Fruit fly (Drosophila melanogaster): ENCODE data around the gene CG17475.
A peak's percentile ranks its signal among the peaks of the same experiment; 100 is the strongest.

Gene CG17475

dm6 chr3R:17080666-17081358 lies 49.4 kb downstream of the CG17475 start (continued):
- TF ChIP-seq Ssrp (tag; optimal IDR thresholded peaks at IDR 0.05) = peak; percentile 96
- no peak for TF ChIP-seq Hey (tag; optimal IDR thresholded peaks at IDR 0.05)
- peak; percentile 87 for TF ChIP-seq pnt (GFP tag; optimal IDR thresholded peaks at IDR 0.05)
- TF ChIP-seq CG10209 (GFP tag; optimal IDR thresholded peaks at IDR 0.05) = peak; percentile 96
- TF ChIP-seq cg (GFP tag; optimal IDR thresholded peaks at IDR 0.05) = peak; percentile 26
- peak; percentile 73 for TF ChIP-seq dati (GFP tag; IDR thresholded peaks at IDR 0.05)
- TF ChIP-seq CG14014 (GFP tag; IDR thresholded peaks at IDR 0.05) = peak; percentile 93
- TF ChIP-seq insv (GFP tag; optimal IDR thresholded peaks at IDR 0.05) = peak; percentile 44 to 60
- TF ChIP-seq CG9817 (tag; optimal IDR thresholded peaks at IDR 0.05) = peak; percentile 88
- TF ChIP-seq Camta (GFP tag; optimal IDR thresholded peaks at IDR 0.05) = peak; percentile 93
- peak; percentile 73 for TF ChIP-seq CG8765 (GFP tag; IDR thresholded peaks at IDR 0.05)
- peak; percentile 95 for TF ChIP-seq CG3281 (GFP tag; optimal IDR thresholded peaks at IDR 0.05)
- peak; percentile 91 for TF ChIP-seq CG10366 (GFP tag; IDR thresholded peaks at IDR 0.05)
- peak in 1 of 2 experiments; percentile 91 for TF ChIP-seq Hr78 (GFP tag; optimal IDR thresholded peaks at IDR 0.05)
- TF ChIP-seq CG4328 (GFP tag; optimal IDR thresholded peaks at IDR 0.05) = peak; percentile 91
- TF ChIP-seq disco-r (GFP tag; optimal IDR thresholded peaks at IDR 0.05) = peak; percentile 89
- peak; percentile 97 for TF ChIP-seq CG7839 (tag; optimal IDR thresholded peaks at IDR 0.05)
- no peak for TF ChIP-seq sna (GFP tag; IDR thresholded peaks at IDR 0.05; ENCODE audit: partially characterized antibody)
- peak; percentile 98 for TF ChIP-seq CG11695 (GFP tag; IDR thresholded peaks at IDR 0.05)
- TF ChIP-seq jigr1 (GFP tag; IDR thresholded peaks at IDR 0.05) = peak; percentile 86; the same call in 2 of the 3 replicates
- TF ChIP-seq H2.0 (GFP tag; IDR thresholded peaks at IDR 0.05) = peak; percentile 86
- no peak for TF ChIP-seq Sin3A (optimal IDR thresholded peaks at IDR 0.05)
- peak; percentile 64 for TF ChIP-seq pros (GFP tag; optimal IDR thresholded peaks at IDR 0.05)
- TF ChIP-seq ham (GFP tag; IDR thresholded peaks at IDR 0.05) = peak; percentile 62
- peak; percentile 94 for TF ChIP-seq E2f1 (GFP tag; IDR thresholded peaks at IDR 0.05)
- TF ChIP-seq onecut (GFP tag; IDR thresholded peaks at IDR 0.05) = peak; percentile 91
- peak; percentile 95 for TF ChIP-seq Xbp1 (GFP tag; optimal IDR thresholded peaks at IDR 0.05)
- peak; percentile 86 for TF ChIP-seq CG9932 (GFP tag; IDR thresholded peaks at IDR 0.05)
- TF ChIP-seq CG7556 (GFP tag; optimal IDR thresholded peaks at IDR 0.05) = peak; percentile 98
- TF ChIP-seq ash1 (GFP tag; optimal IDR thresholded peaks at IDR 0.05) = peak; percentile 55
- peak; percentile 84 for TF ChIP-seq NK7.1 (GFP tag; optimal IDR thresholded peaks at IDR 0.05)
- peak; percentile 88 for TF ChIP-seq CG11093 (GFP tag; IDR thresholded peaks at IDR 0.05)
- peak; percentile 84 for TF ChIP-seq gcm2 (GFP tag; optimal IDR thresholded peaks at IDR 0.05)
- TF ChIP-seq shn (GFP tag; optimal IDR thresholded peaks at IDR 0.05) = peak; percentile 83
- peak; percentile 95 for TF ChIP-seq gsb-n (tag; optimal IDR thresholded peaks at IDR 0.05)
- TF ChIP-seq BtbVII (GFP tag; optimal IDR thresholded peaks at IDR 0.05) = peak; percentile 95
- TF ChIP-seq gfzf (GFP tag; optimal IDR thresholded peaks at IDR 0.05) = no peak
- TF ChIP-seq Spps (tag; optimal IDR thresholded peaks at IDR 0.05) = peak; percentile 94
- peak; percentile 73 for TF ChIP-seq Ravus (GFP tag; IDR thresholded peaks at IDR 0.05)
- peak; percentile 88 for TF ChIP-seq B-H1 (GFP tag; IDR thresholded peaks at IDR 0.05)
- TF ChIP-seq CG17568 (GFP tag; optimal IDR thresholded peaks at IDR 0.05) = peak; percentile 92
- TF ChIP-seq gro (GFP tag; optimal IDR thresholded peaks at IDR 0.05) = peak; percentile 85
- peak; percentile 33 for TF ChIP-seq ftz-f1 (GFP tag; optimal IDR thresholded peaks at IDR 0.05)
- TF ChIP-seq Dll (GFP tag; IDR thresholded peaks at IDR 0.05; ENCODE audit: partially characterized antibody) = no peak
- TF ChIP-seq CG16813 (GFP tag; IDR thresholded peaks at IDR 0.05; ENCODE audit: partially characterized antibody) = no peak
- TF ChIP-seq zen2 (GFP tag; IDR thresholded peaks at IDR 0.05; ENCODE audit: partially characterized antibody) = no peak
- TF ChIP-seq Drgx (GFP tag; IDR thresholded peaks at IDR 0.05) = peak; percentile 96
- no peak for TF ChIP-seq Dp (GFP tag; optimal IDR thresholded peaks at IDR 0.05)
- TF ChIP-seq NfI (GFP tag; optimal IDR thresholded peaks at IDR 0.05) = peak; percentile 92
- peak; percentile 87 for TF ChIP-seq Dbx (GFP tag; IDR thresholded peaks at IDR 0.05)
